Fruit fly (Drosophila melanogaster): ENCODE data around the gene CG3223.

Gene CG3223

dm6 chr3R:8009080-8009620, at the start of gene CG3223, which contains the start of gene CG11052 (continued):
- TF ChIP-seq gfzf (GFP tag; optimal IDR thresholded peaks at IDR 0.05): peak; percentile 49
- TF ChIP-seq Side (GFP tag; optimal IDR thresholded peaks at IDR 0.05): peak; percentile 24
- no peak for TF ChIP-seq Hmr (GFP tag; optimal IDR thresholded peaks at IDR 0.05)
- TF ChIP-seq Dip3 (GFP tag; optimal IDR thresholded peaks at IDR 0.05): no peak
- no peak for TF ChIP-seq otp (GFP tag; IDR thresholded peaks at IDR 0.05)
- peak; percentile 64 for TF ChIP-seq NfI (GFP tag; optimal IDR thresholded peaks at IDR 0.05)
- peak; percentile 4 for TF ChIP-seq Antp (GFP tag; optimal IDR thresholded peaks at IDR 0.05)
- TF ChIP-seq CG12391 (tag; optimal IDR thresholded peaks at IDR 0.05): peak; percentile 36
- no peak for TF ChIP-seq Xrp1 (GFP tag; IDR thresholded peaks at IDR 0.05)
- no peak for TF ChIP-seq tio (GFP tag; optimal IDR thresholded peaks at IDR 0.05)
- no peak for TF ChIP-seq NC2β (GFP tag; optimal IDR thresholded peaks at IDR 0.05)
- no peak for TF ChIP-seq CG6175 (GFP tag; IDR thresholded peaks at IDR 0.05)
- TF ChIP-seq chm (GFP tag; IDR thresholded peaks at IDR 0.05): no peak
- no peak for TF ChIP-seq Ada2b (GFP tag; IDR thresholded peaks at IDR 0.05)
- no peak for TF ChIP-seq ATbp (GFP tag; optimal IDR thresholded peaks at IDR 0.05)
- no peak for TF ChIP-seq cwo (GFP tag; optimal IDR thresholded peaks at IDR 0.05)
- peak; percentile 20 for TF ChIP-seq CTCF (GFP tag; optimal IDR thresholded peaks at IDR 0.05)
- no peak for TF ChIP-seq Deaf1 (tag; optimal IDR thresholded peaks at IDR 0.05)
- TF ChIP-seq Sin3A (optimal IDR thresholded peaks at IDR 0.05): peak; percentile 54
- TF ChIP-seq Mrtf (GFP tag; IDR thresholded peaks at IDR 0.05): no peak
- TF ChIP-seq CG3726 (GFP tag; IDR thresholded peaks at IDR 0.05): no peak
- TF ChIP-seq zfh1 (GFP tag; IDR thresholded peaks at IDR 0.05): 0 out of 3 replicates have a peak, but pooled peaks have one; percentile 27
- TF ChIP-seq CG33213 (GFP tag; optimal IDR thresholded peaks at IDR 0.05): no peak
- peak; percentile 69 for TF ChIP-seq Dp (GFP tag; optimal IDR thresholded peaks at IDR 0.05)
- no peak for TF ChIP-seq CG1832 (GFP tag; optimal IDR thresholded peaks at IDR 0.05)
- peak; percentile 10 for TF ChIP-seq mirr (GFP tag; optimal IDR thresholded peaks at IDR 0.05)
- peak; percentile 99 for TF ChIP-seq CG15514 (GFP tag; optimal IDR thresholded peaks at IDR 0.05)
- 0 out of 3 replicates have a peak, but pooled peaks have one; percentile 17 for TF ChIP-seq CG17361 (GFP tag; IDR thresholded peaks at IDR 0.05)
- TF ChIP-seq dimm (GFP tag; IDR thresholded peaks at IDR 0.05): no peak
- no peak for TF ChIP-seq CG16815 (GFP tag; optimal IDR thresholded peaks at IDR 0.05)
- TF ChIP-seq CG13287 (GFP tag; IDR thresholded peaks at IDR 0.05; ENCODE audit: partially characterized antibody): peak; percentile 68
- peak; percentile 11 for TF ChIP-seq salm (tag; optimal IDR thresholded peaks at IDR 0.05)
- peak; percentile 16 for TF ChIP-seq CG30403 (GFP tag; optimal IDR thresholded peaks at IDR 0.05)
- peak; percentile 16 for TF ChIP-seq tin (GFP tag; optimal IDR thresholded peaks at IDR 0.05)
- peak; percentile 12; the same call in 1 of the 2 replicates for TF ChIP-seq inv (GFP tag; IDR thresholded peaks at IDR 0.05; ENCODE audit: partially characterized antibody)
- no peak for TF ChIP-seq CG10274 (GFP tag; optimal IDR thresholded peaks at IDR 0.05)
- no peak for TF ChIP-seq CG11723 (GFP tag; optimal IDR thresholded peaks at IDR 0.05)
- peak; percentile 55 for TF ChIP-seq Myb (GFP tag; optimal IDR thresholded peaks at IDR 0.05)
- TF ChIP-seq slou (GFP tag; optimal IDR thresholded peaks at IDR 0.05): no peak
- TF ChIP-seq CG12659 (GFP tag; optimal IDR thresholded peaks at IDR 0.05): peak; percentile 64
- TF ChIP-seq gcm2 (GFP tag; optimal IDR thresholded peaks at IDR 0.05): no peak
- peak; percentile 58 for TF ChIP-seq stwl (tag; optimal IDR thresholded peaks at IDR 0.05)
- TF ChIP-seq yki (optimal IDR thresholded peaks at IDR 0.05): no peak
- TF ChIP-seq CG31365 (tag; optimal IDR thresholded peaks at IDR 0.05): no peak
- peak; percentile 81 for TF ChIP-seq Sry-β (GFP tag; optimal IDR thresholded peaks at IDR 0.05)
- no peak for TF ChIP-seq CG12769 (tag; optimal IDR thresholded peaks at IDR 0.05)
- TF ChIP-seq CG7556 (GFP tag; optimal IDR thresholded peaks at IDR 0.05): no peak
- no peak for TF ChIP-seq disco-r (GFP tag; optimal IDR thresholded peaks at IDR 0.05)
- no peak for TF ChIP-seq CG4730 (GFP tag; IDR thresholded peaks at IDR 0.05)
- TF ChIP-seq CG7839 (tag; optimal IDR thresholded peaks at IDR 0.05): no peak
- TF ChIP-seq B-H1 (GFP tag; IDR thresholded peaks at IDR 0.05): no peak
- TF ChIP-seq gro (GFP tag; optimal IDR thresholded peaks at IDR 0.05): no peak
